Worm (Caenorhabditis elegans) whole organism, midembryonic: ENCODE results near the gene degt-1.

Source experiments
- T22C8.4 ChIP-seq: fragments of 200-800 bp; sonication (Bioruptor generic); IDR thresholded peaks from 2 replicates; pipeline ENCODE4 v1.3.6; 2022; ENCODE audit warnings: missing genetic modification characterization, missing compliant biosample characterization
- cog-1 ChIP-seq: sonication (generic microtip); optimal IDR thresholded peaks from 2 replicates; lab custom pipeline; 2016; ENCODE audit warnings: missing genetic modification characterization, missing compliant biosample characterization
- klf-2 ChIP-seq: fragments of 200-800 bp; sonication (Bioruptor generic); conservative IDR thresholded peaks from 2 replicates; pipeline ENCODE4 v1.3.6; 2022; ENCODE audit warnings: missing genetic modification reagents, missing genetic modification characterization, missing compliant biosample characterization
- ref-1 ChIP-seq: fragments of 200-800 bp; sonication (Bioruptor generic); conservative IDR thresholded peaks from 2 replicates; pipeline ENCODE4 v1.3.6; 2022; ENCODE audit warnings: missing genetic modification reagents, missing genetic modification characterization, missing compliant biosample characterization
- ztf-23 ChIP-seq: fragments of 200-800 bp; sonication (Bioruptor generic); IDR thresholded peaks from 2 replicates; pipeline ENCODE4 v1.3.6; 2022; ENCODE audit warnings: missing genetic modification reagents, missing genetic modification characterization, missing compliant biosample characterization

ce11 chrV:10546749-10547148 lies 6.6 kb downstream of the degt-1 start, which contains the start of gene F25D1.5:
- TF ChIP-seq T22C8.4 (GFP tag; lab: Robert Waterston, UW) (no peak), ref-1 (no peak), ztf-23 (GFP tag; lab: Robert Waterston, UW) (no peak), cog-1 (tag; lab: Kevin White, UChicago) (no peak), klf-2 (GFP tag; lab: Robert Waterston, UW) (no peak)
